Worm (Caenorhabditis elegans) whole organism, L2 larva: ENCODE data around the gene fbxb-72.

Experiments used
- C34F6.9 ChIP-seq: fragments of 150-350 bp; optimal IDR thresholded peaks from 2 replicates; lab custom pipeline; 2014; ENCODE audit warnings: missing biosample characterization, missing genetic modification characterization
- F13H6.1 ChIP-seq: sonication (generic microtip); optimal IDR thresholded peaks from 2 replicates; lab custom pipeline; 2016; ENCODE audit warnings: missing genetic modification characterization, missing compliant biosample characterization
- R02D3.7 ChIP-seq: fragments of 150-350 bp; optimal IDR thresholded peaks from 2 replicates; lab custom pipeline; 2014; ENCODE audit warnings: missing biosample characterization, missing genetic modification characterization
- Y55F3AM.14 ChIP-seq: fragments of 200-800 bp; sonication (Bioruptor generic); optimal IDR thresholded peaks from 2 replicates; lab custom pipeline; 2018; ENCODE audit warnings: mild to moderate bottlenecking, missing genetic modification characterization, missing compliant biosample characterization
- ZK546.5 ChIP-seq: sonication (generic microtip); optimal IDR thresholded peaks from 2 replicates; lab custom pipeline; 2017; ENCODE audit warnings: missing biosample characterization, missing genetic modification characterization
- alr-1 ChIP-seq: fragments of 150-350 bp; optimal IDR thresholded peaks from 2 replicates; lab custom pipeline; 2014; ENCODE audit warnings: missing biosample characterization, missing genetic modification characterization
- aly-2 ChIP-seq: fragments of 150-350 bp; optimal IDR thresholded peaks from 2 replicates; lab custom pipeline; 2014; ENCODE audit warnings: missing biosample characterization, missing genetic modification characterization
- ama-1 ChIP-seq: fragments of 150-350 bp; optimal IDR thresholded peaks from 2 replicates; lab custom pipeline; 2018; ENCODE audit warnings: inconsistent platforms
- blmp-1 ChIP-seq: sonication (generic microtip); optimal IDR thresholded peaks from 2 replicates; lab custom pipeline; 2017; ENCODE audit warnings: missing genetic modification characterization, mild to moderate bottlenecking, missing compliant biosample characterization, antibody characterized with exemption, moderate library complexity; ENCODE audit not compliant: insufficient read depth
- ceh-16 ChIP-seq: fragments of 150-350 bp; optimal IDR thresholded peaks from 2 replicates; lab custom pipeline; 2014; ENCODE audit warnings: missing biosample characterization, missing genetic modification characterization
- ceh-82 ChIP-seq: fragments of 150-350 bp; optimal IDR thresholded peaks from 2 replicates; lab custom pipeline; 2014; ENCODE audit warnings: missing biosample characterization, missing genetic modification characterization
- crh-2 ChIP-seq: sonication (generic microtip); optimal IDR thresholded peaks from 2 replicates; lab custom pipeline; 2017; ENCODE audit warnings: missing biosample characterization, missing genetic modification characterization
- dmd-4 ChIP-seq: sonication (generic microtip); optimal IDR thresholded peaks from 2 replicates; lab custom pipeline; 2017; ENCODE audit warnings: missing biosample characterization, missing genetic modification characterization
- egl-27 ChIP-seq: sonication (generic microtip); optimal IDR thresholded peaks from 3 replicates; lab custom pipeline; 2017; ENCODE audit warnings: missing biosample characterization, missing genetic modification reagents, missing genetic modification characterization
- elt-1 ChIP-seq: fragments of 150-350 bp; optimal IDR thresholded peaks from 2 replicates; lab custom pipeline; 2014; ENCODE audit warnings: missing biosample characterization, missing genetic modification characterization
- elt-3 ChIP-seq: sonication (generic microtip); optimal IDR thresholded peaks from 2 replicates; lab custom pipeline; 2017; ENCODE audit warnings: missing biosample characterization, missing genetic modification characterization
- fos-1 ChIP-seq: fragments of 150-350 bp; optimal IDR thresholded peaks from 2 replicates; lab custom pipeline; 2014; ENCODE audit warnings: missing biosample characterization, missing genetic modification characterization
- gmeb-1 ChIP-seq: fragments of 150-350 bp; optimal IDR thresholded peaks from 2 replicates; lab custom pipeline; 2014; ENCODE audit warnings: missing biosample characterization, missing genetic modification characterization
- lin-11 ChIP-seq: fragments of 150-350 bp; sonication (generic microtip); optimal IDR thresholded peaks from 2 replicates; lab custom pipeline; 2014; ENCODE audit warnings: missing biosample characterization, missing genetic modification characterization, inconsistent platforms, mixed read lengths
- lin-13 ChIP-seq: fragments of 150-350 bp; optimal IDR thresholded peaks from 2 replicates; lab custom pipeline; 2014; ENCODE audit warnings: missing biosample characterization, missing genetic modification reagents, missing genetic modification characterization
- lin-39 ChIP-seq: fragments of 150-350 bp; optimal IDR thresholded peaks from 2 replicates; lab custom pipeline; 2014; ENCODE audit warnings: missing biosample characterization, missing genetic modification reagents, missing genetic modification characterization
- lsy-2 ChIP-seq, 2 experiments: fragments of 150-350 bp in 1 of 2; sonication (generic microtip) in 1 of 2; optimal IDR thresholded peaks; 2 replicates each; lab custom pipeline; 2014 to 2017; ENCODE audit warnings: missing biosample characterization in 2 of 2, missing genetic modification characterization in 2 of 2
- mab-5 ChIP-seq: fragments of 150-350 bp; optimal IDR thresholded peaks from 2 replicates; lab custom pipeline; 2014; ENCODE audit warnings: missing biosample characterization, missing genetic modification characterization
- mbf-1 ChIP-seq: sonication (generic microtip); optimal IDR thresholded peaks from 2 replicates; lab custom pipeline; 2017; ENCODE audit warnings: missing biosample characterization, missing genetic modification characterization
- mdl-1 ChIP-seq, 2 experiments: fragments of 150-350 bp in 1 of 2; sonication (generic microtip) in 1 of 2; optimal IDR thresholded peaks; 2 replicates each; lab custom pipeline; 2017; ENCODE audit warnings: missing biosample characterization in 2 of 2, missing genetic modification characterization in 2 of 2
- nhr-10 ChIP-seq: sonication (generic microtip); optimal IDR thresholded peaks from 2 replicates; lab custom pipeline; 2017; ENCODE audit warnings: missing biosample characterization, missing genetic modification characterization
- nhr-11 ChIP-seq: fragments of 150-350 bp; optimal IDR thresholded peaks from 2 replicates; lab custom pipeline; 2014; ENCODE audit warnings: missing biosample characterization, missing genetic modification characterization
- nhr-12 ChIP-seq: fragments of 150-350 bp; optimal IDR thresholded peaks from 2 replicates; lab custom pipeline; 2014; ENCODE audit warnings: missing biosample characterization, missing genetic modification characterization
- nhr-129 ChIP-seq: fragments of 150-350 bp; optimal IDR thresholded peaks from 2 replicates; lab custom pipeline; 2014; ENCODE audit warnings: missing biosample characterization, missing genetic modification characterization
- nhr-21 ChIP-seq: fragments of 150-350 bp; optimal IDR thresholded peaks from 2 replicates; lab custom pipeline; 2014; ENCODE audit warnings: missing biosample characterization, missing genetic modification characterization
- nhr-23 ChIP-seq: fragments of 150-350 bp; optimal IDR thresholded peaks from 2 replicates; lab custom pipeline; 2014; ENCODE audit warnings: missing biosample characterization, missing genetic modification reagents, missing genetic modification characterization
- nhr-237 ChIP-seq: fragments of 150-350 bp; optimal IDR thresholded peaks from 2 replicates; lab custom pipeline; 2014; ENCODE audit warnings: missing biosample characterization, missing genetic modification characterization
- nhr-25 ChIP-seq: fragments of 150-350 bp; sonication (generic microtip); optimal IDR thresholded peaks from 3 replicates; lab custom pipeline; 2014; ENCODE audit warnings: missing biosample characterization, missing genetic modification characterization
- nhr-6 ChIP-seq: fragments of 150-350 bp; optimal IDR thresholded peaks from 2 replicates; lab custom pipeline; 2014; ENCODE audit warnings: missing biosample characterization, missing genetic modification characterization
- nhr-77 ChIP-seq: fragments of 150-350 bp; optimal IDR thresholded peaks from 2 replicates; lab custom pipeline; 2014; ENCODE audit warnings: missing biosample characterization, missing genetic modification characterization
- peb-1 ChIP-seq: fragments of 150-350 bp; optimal IDR thresholded peaks from 2 replicates; lab custom pipeline; 2014; ENCODE audit warnings: missing biosample characterization, missing genetic modification characterization
- sem-4 ChIP-seq: fragments of 150-350 bp; optimal IDR thresholded peaks from 2 replicates; lab custom pipeline; 2014; ENCODE audit warnings: missing biosample characterization, missing genetic modification reagents, missing genetic modification characterization
- skn-1 ChIP-seq: sonication (generic microtip); optimal IDR thresholded peaks from 2 replicates; lab custom pipeline; 2017; ENCODE audit warnings: missing biosample characterization, missing genetic modification characterization
- sma-3 ChIP-seq: sonication (generic microtip); optimal IDR thresholded peaks from 2 replicates; lab custom pipeline; 2016; ENCODE audit warnings: missing genetic modification reagents, missing genetic modification characterization, missing compliant biosample characterization
- sma-9 ChIP-seq, 2 experiments: fragments of 150-350 bp in 1 of 2; sonication (generic microtip) in 1 of 2; optimal IDR thresholded peaks; 2 replicates each; lab custom pipeline; 2014 to 2016; ENCODE audit warnings: missing genetic modification characterization in 2 of 2, mild to moderate bottlenecking in 1 of 2, missing biosample characterization in 1 of 2, missing compliant biosample characterization in 1 of 2, missing genetic modification reagents in 1 of 2, moderate library complexity in 1 of 2
- snpc-4 ChIP-seq: fragments of 150-350 bp; optimal IDR thresholded peaks from 2 replicates; lab custom pipeline; 2014; ENCODE audit warnings: missing biosample characterization, missing genetic modification characterization
- unc-39 ChIP-seq: fragments of 150-350 bp; optimal IDR thresholded peaks from 2 replicates; lab custom pipeline; 2014; ENCODE audit warnings: missing biosample characterization, missing genetic modification characterization
- unc-55 ChIP-seq: fragments of 150-350 bp; sonication (generic microtip); optimal IDR thresholded peaks from 3 replicates; lab custom pipeline; 2014; ENCODE audit warnings: missing biosample characterization, missing genetic modification reagents, missing genetic modification characterization
- unc-62 ChIP-seq: fragments of 150-350 bp; optimal IDR thresholded peaks from 2 replicates; lab custom pipeline; 2014; ENCODE audit warnings: missing biosample characterization, missing genetic modification reagents, missing genetic modification characterization
- zag-1 ChIP-seq: fragments of 150-350 bp; optimal IDR thresholded peaks from 2 replicates; lab custom pipeline; 2014; ENCODE audit warnings: missing biosample characterization, missing genetic modification characterization
- ztf-1 ChIP-seq: fragments of 200-800 bp; sonication (Bioruptor generic); conservative IDR thresholded peaks from 2 replicates; pipeline ENCODE4 v1.3.6; 2022; ENCODE audit warnings: missing genetic modification characterization, missing compliant biosample characterization
- ztf-11 ChIP-seq: sonication (generic microtip); optimal IDR thresholded peaks from 2 replicates; lab custom pipeline; 2017; ENCODE audit warnings: missing biosample characterization, missing genetic modification characterization
- ztf-4 ChIP-seq: fragments of 150-350 bp; optimal IDR thresholded peaks from 2 replicates; lab custom pipeline; 2014; ENCODE audit warnings: missing biosample characterization, missing genetic modification characterization

The fbxb-72 gene

ce11 chrV:773256-773655, 49.5 kb upstream of the fbxb-72 start, which contains the start of gene sti-1:
sti-1 (plus strand) TSS chrV:773518.
- TF ChIP-seq ztf-11 (tag; lab: Kevin White, UChicago): no peak
- TF ChIP-seq nhr-77: no peak
- peak; percentile 70 for TF ChIP-seq mab-5
- TF ChIP-seq nhr-25 (tag; lab: Kevin White, UChicago): peak; percentile 69
- no peak for TF ChIP-seq peb-1
- TF ChIP-seq Y55F3AM.14 (GFP tag; lab: Kevin White, UChicago): no peak
- TF ChIP-seq dmd-4: no peak
- no peak for TF ChIP-seq mbf-1 (tag; lab: Kevin White, UChicago)
- no peak for TF ChIP-seq skn-1 (tag; lab: Kevin White, UChicago)
- TF ChIP-seq nhr-11: no peak
- TF ChIP-seq ama-1 (lab: Kevin White, UChicago): peak; percentile 55
- TF ChIP-seq lin-13 (GFP tag; lab: Kevin White, UChicago): peak; percentile 88
- peak; percentile 90 for TF ChIP-seq crh-2 (tag; lab: Kevin White, UChicago)
- peak; percentile 79 for TF ChIP-seq lin-11 (tag; lab: Kevin White, UChicago)
- TF ChIP-seq sma-3 (GFP tag; lab: Kevin White, UChicago): peak; percentile 90
- TF ChIP-seq nhr-129: peak; percentile 69
- peak; percentile 98 for TF ChIP-seq gmeb-1 (tag; lab: Kevin White, UChicago)
- no peak for TF ChIP-seq zag-1 (tag; lab: Kevin White, UChicago)
- TF ChIP-seq sma-9 (GFP tag; optimal IDR thresholded peaks at IDR 0.05; lab: Kevin White, UChicago): peak; percentile 89
- no peak for TF ChIP-seq sma-9 (tag; optimal IDR thresholded peaks at IDR 0.05; lab: Kevin White, UChicago)
- TF ChIP-seq ZK546.5 (tag; lab: Kevin White, UChicago): no peak
- peak; percentile 72 for TF ChIP-seq egl-27 (tag; lab: Kevin White, UChicago)
- TF ChIP-seq elt-3 (tag; lab: Kevin White, UChicago): no peak
- no peak for TF ChIP-seq ceh-16 (tag; lab: Kevin White, UChicago)
- TF ChIP-seq snpc-4 (tag; lab: Kevin White, UChicago): peak; percentile 35
- peak; percentile 66 for TF ChIP-seq fos-1 (tag; lab: Kevin White, UChicago)
- TF ChIP-seq aly-2 (tag; lab: Kevin White, UChicago): no peak
- TF ChIP-seq nhr-237 (tag; lab: Kevin White, UChicago): peak; percentile 9
- TF ChIP-seq alr-1 (tag; lab: Kevin White, UChicago): no peak
- no peak for TF ChIP-seq ztf-1 (GFP tag; lab: Robert Waterston, UW)
- peak; percentile 93 for TF ChIP-seq C34F6.9 (tag; lab: Kevin White, UChicago)
- TF ChIP-seq unc-55 (GFP tag; lab: Kevin White, UChicago): peak; percentile 89
- TF ChIP-seq lin-39 (tag; lab: Kevin White, UChicago): no peak
- TF ChIP-seq ztf-4 (tag; lab: Kevin White, UChicago): peak; percentile 72
- TF ChIP-seq elt-1: no peak
- peak; percentile 80 for TF ChIP-seq F13H6.1 (tag; lab: Kevin White, UChicago)
- TF ChIP-seq sem-4: peak; percentile 76
- peak; percentile 22 for TF ChIP-seq ceh-82 (tag; lab: Kevin White, UChicago)
- peak; percentile 26 for TF ChIP-seq blmp-1 (tag; lab: Kevin White, UChicago)
- no peak for TF ChIP-seq mdl-1 (tag; optimal IDR thresholded peaks at IDR 0.05; lab: Kevin White, UChicago)
- no peak for TF ChIP-seq unc-39 (tag; lab: Kevin White, UChicago)
- TF ChIP-seq nhr-21 (tag; lab: Kevin White, UChicago): peak; percentile 81
- peak; percentile 1 for TF ChIP-seq R02D3.7 (tag; lab: Kevin White, UChicago)
- TF ChIP-seq lsy-2 (tag; optimal IDR thresholded peaks at IDR 0.05; lab: Kevin White, UChicago): peak; percentile 64 to 90
- peak; percentile 66 for TF ChIP-seq nhr-6
- TF ChIP-seq unc-62 (GFP tag; lab: Kevin White, UChicago): peak; percentile 9
- no peak for TF ChIP-seq nhr-12
- no peak for TF ChIP-seq nhr-23 (tag; lab: Kevin White, UChicago)
- no peak for TF ChIP-seq nhr-10 (tag; lab: Kevin White, UChicago)
